Fruit fly (Drosophila melanogaster): ENCODE data around the gene CG43117.

dm6 chr3R:26479208-26479607 lies 24.6 kb downstream of the CG43117 start:
- TF ChIP-seq CG32121 (GFP tag; IDR thresholded peaks at IDR 0.05) (peak; percentile 48; the same call in 1 of the 2 replicates), rn (GFP tag; IDR thresholded peaks at IDR 0.05) (no peak), CG9948 (tag; optimal IDR thresholded peaks at IDR 0.05) (peak; percentile 24), Pif1A (GFP tag; optimal IDR thresholded peaks at IDR 0.05) (peak; percentile 39), Pif1B (GFP tag; optimal IDR thresholded peaks at IDR 0.05) (no peak), Snoo (tag; optimal IDR thresholded peaks at IDR 0.05) (no peak), CG14655 (GFP tag; optimal IDR thresholded peaks at IDR 0.05) (peak; percentile 71), Ets98B (GFP tag; IDR thresholded peaks at IDR 0.05) (peak; percentile 62; the same call in 1 of the 2 replicates), CG34367 (tag; optimal IDR thresholded peaks at IDR 0.05) (no peak), D1 (tag; optimal IDR thresholded peaks at IDR 0.05) (no peak), EcR (GFP tag; optimal IDR thresholded peaks at IDR 0.05) (no peak), CG8301 (tag; optimal IDR thresholded peaks at IDR 0.05) (peak; percentile 60), fd96Ca (GFP tag; IDR thresholded peaks at IDR 0.05) (peak; percentile 75)
